Worm (Caenorhabditis elegans): Measurements from ENCODE around the gene T22G5.1.

ce11 chrV:13899213-13899612 lies 22.6 kb downstream of the T22G5.1 start, which contains the start of gene oac-3:
- no peak for TF ChIP-seq madf-6 (GFP tag; IDR thresholded peaks at IDR 0.05)
- no peak for TF ChIP-seq F33H1.4 (GFP tag; IDR thresholded peaks at IDR 0.05)
- no peak for TF ChIP-seq athp-1 (tag; optimal IDR thresholded peaks at IDR 0.05)
- no peak for TF ChIP-seq sea-2 (GFP tag; IDR thresholded peaks at IDR 0.05)
- TF ChIP-seq unc-62 (GFP tag; optimal IDR thresholded peaks at IDR 0.05) = no peak
- no peak for TF ChIP-seq somi-1 (GFP tag; optimal IDR thresholded peaks at IDR 0.05)
- TF ChIP-seq snpc-4 (GFP tag; optimal IDR thresholded peaks at IDR 0.05) = no peak
- TF ChIP-seq snpc-4 (tag; optimal IDR thresholded peaks at IDR 0.05) = no peak
- no peak for TF ChIP-seq egl-44 (GFP tag; IDR thresholded peaks at IDR 0.05)

All from whole organism, young adult.